Fruit fly (Drosophila melanogaster): ENCODE data around the gene Hel89B.

DNA sequence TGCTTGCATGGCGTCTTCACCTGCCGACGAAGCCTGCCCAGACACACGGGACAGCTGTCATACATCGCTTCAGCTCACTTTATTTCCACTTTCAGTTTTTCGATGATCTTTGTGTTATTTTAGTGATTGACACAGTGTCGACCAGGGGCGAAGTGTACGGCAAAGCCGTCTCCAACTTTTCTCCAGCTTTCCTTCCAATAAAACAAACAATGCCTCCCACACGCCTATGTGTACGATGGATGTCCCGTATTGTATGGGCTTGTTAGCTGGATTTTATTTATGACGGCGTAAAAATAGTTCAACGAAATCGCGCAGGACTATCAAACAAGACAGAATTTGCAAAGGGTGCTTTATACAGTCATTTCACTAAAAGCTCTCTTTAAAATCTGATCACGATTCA is 22.3 kb upstream of the Hel89B start, which contains the start of the genes CG31088 and CG46383:
- TF ChIP-seq CG12605 (GFP tag; IDR thresholded peaks at IDR 0.05) (no peak), CG8301 (tag; optimal IDR thresholded peaks at IDR 0.05) (no peak), CG8159 (tag; optimal IDR thresholded peaks at IDR 0.05) (no peak), fd96Ca (GFP tag; IDR thresholded peaks at IDR 0.05) (no peak), rn (GFP tag; IDR thresholded peaks at IDR 0.05) (no peak), EcR (GFP tag; optimal IDR thresholded peaks at IDR 0.05) (no peak), CG17806 (tag; optimal IDR thresholded peaks at IDR 0.05) (no peak), Pif1A (GFP tag; optimal IDR thresholded peaks at IDR 0.05) (no peak)

Data from whole organism, pupa.